Fruit fly (Drosophila melanogaster) whole organism, embryonic: ENCODE measurements around the gene CG7943.
A peak's percentile ranks its signal among the peaks of the same experiment; 100 is the strongest.

Experiments
- Adf1 ChIP-seq: fragments of 200-800 bp; sonication (Bioruptor generic); IDR thresholded peaks from 2 replicates; pipeline ENCODE4 v1.3.6; 2022; ENCODE audit warnings: missing biosample characterization, missing genetic modification characterization
- Awh ChIP-seq: fragments of 200-800 bp; sonication (Bioruptor generic); IDR thresholded peaks from 2 replicates; pipeline ENCODE4, ENCODE4 v1.3.6; 2022; ENCODE audit warnings: missing biosample characterization, missing genetic modification characterization
- Bdp1 ChIP-seq: fragments of 200-800 bp; sonication (Bioruptor generic); optimal IDR thresholded peaks from 3 replicates; lab custom pipeline; 2016; ENCODE audit warnings: missing biosample characterization, missing genetic modification characterization
- CG10979 ChIP-seq: fragments of 200-800 bp; sonication (Bioruptor generic); optimal IDR thresholded peaks from 2 replicates; lab custom pipeline; 2018; ENCODE audit warnings: missing biosample characterization, mild to moderate bottlenecking, missing genetic modification characterization, moderate library complexity
- CG11093 ChIP-seq: fragments of 200-800 bp; sonication (Bioruptor generic); IDR thresholded peaks from 3 replicates; pipeline ENCODE4 v1.3.6; 2022; ENCODE audit warnings: missing biosample characterization, missing genetic modification characterization
- CG11560 ChIP-seq: fragments of 200-800 bp; sonication (Bioruptor generic); IDR thresholded peaks from 3 replicates; pipeline ENCODE4 v1.3.6; 2022; ENCODE audit warnings: missing biosample characterization, missing genetic modification characterization
- CG13624 ChIP-seq: fragments of 200-800 bp; sonication (Bioruptor generic); optimal IDR thresholded peaks from 2 replicates; lab custom pipeline; 2016; ENCODE audit warnings: missing biosample characterization, missing genetic modification characterization
- CG13775 ChIP-seq: fragments of 200-800 bp; sonication (Bioruptor generic); optimal IDR thresholded peaks from 3 replicates; lab custom pipeline; 2017; ENCODE audit warnings: missing biosample characterization, mild to moderate bottlenecking, missing genetic modification characterization
- CG15011 ChIP-seq: fragments of 200-800 bp; sonication (Bioruptor generic); optimal IDR thresholded peaks from 3 replicates; lab custom pipeline; 2018; ENCODE audit warnings: missing biosample characterization, mild to moderate bottlenecking, missing genetic modification characterization
- CG18262 ChIP-seq: fragments of 200-800 bp; optimal IDR thresholded peaks from 3 replicates; lab custom pipeline; 2019; ENCODE audit warnings: missing biosample characterization, mild to moderate bottlenecking, missing genetic modification characterization, moderate library complexity
- CG1832 ChIP-seq: fragments of 200-800 bp; sonication (Bioruptor generic); optimal IDR thresholded peaks from 2 replicates; lab custom pipeline; 2017; ENCODE audit warnings: missing biosample characterization, mild to moderate bottlenecking, missing genetic modification characterization, inconsistent platforms
- CG2889 ChIP-seq: fragments of 200-800 bp; sonication (Bioruptor generic); IDR thresholded peaks from 3 replicates; pipeline ENCODE4 v1.3.6; 2022; ENCODE audit warnings: missing biosample characterization, missing genetic modification characterization
- CG34422 ChIP-seq: fragments of 200-800 bp; sonication (Bioruptor generic); IDR thresholded peaks from 3 replicates; pipeline ENCODE4 v1.3.6; 2022; ENCODE audit warnings: missing biosample characterization, missing genetic modification characterization
- CG4360 ChIP-seq: fragments of 200-800 bp; sonication (Bioruptor generic); IDR thresholded peaks from 2 replicates; pipeline ENCODE4 v1.3.6; 2022; ENCODE audit warnings: missing biosample characterization, missing genetic modification characterization
- CG6683 ChIP-seq: fragments of 200-800 bp; sonication (Bioruptor generic); optimal IDR thresholded peaks from 2 replicates; lab custom pipeline; 2017; ENCODE audit warnings: missing biosample characterization, mild to moderate bottlenecking, missing genetic modification characterization, missing genetic modification reagents
- CG7271 ChIP-seq: fragments of 200-800 bp; sonication (Bioruptor generic); optimal IDR thresholded peaks from 2 replicates; lab custom pipeline; 2018; ENCODE audit warnings: missing biosample characterization, mild to moderate bottlenecking, missing genetic modification characterization, moderate library complexity
- CG7987 ChIP-seq: fragments of 200-800 bp; sonication (Bioruptor generic); optimal IDR thresholded peaks from 2 replicates; lab custom pipeline; 2018; ENCODE audit warnings: missing biosample characterization, mild to moderate bottlenecking, missing genetic modification characterization, moderate library complexity
- Dad ChIP-seq: fragments of 200-800 bp; sonication (Bioruptor generic); optimal IDR thresholded peaks from 3 replicates; lab custom pipeline; 2016; ENCODE audit warnings: missing biosample characterization, missing genetic modification characterization
- Dref ChIP-seq: fragments of 200-800 bp; sonication (Bioruptor generic); IDR thresholded peaks from 2 replicates; pipeline ENCODE4 v1.3.6; 2022; ENCODE audit warnings: missing biosample characterization, missing genetic modification characterization
- ERR ChIP-seq: fragments of 200-800 bp; sonication (Bioruptor generic); optimal IDR thresholded peaks from 2 replicates; lab custom pipeline; 2016; ENCODE audit warnings: missing biosample characterization, missing genetic modification characterization
- Eip74EF ChIP-seq, 2 experiments: fragments of 200-800 bp in 1 of 2; fragments of >200 bp in 1 of 2; sonication (Bioruptor generic) in 1 of 2; optimal IDR thresholded peaks; 2 replicates each; lab custom pipeline; 2017 to 2019; ENCODE audit warnings: missing biosample characterization in 2 of 2, missing genetic modification characterization in 2 of 2, mild to moderate bottlenecking in 1 of 2, moderate library complexity in 1 of 2
- Fer1 ChIP-seq: fragments of 200-800 bp; sonication (Bioruptor generic); optimal IDR thresholded peaks from 2 replicates; lab custom pipeline; 2017; ENCODE audit warnings: missing biosample characterization, mild to moderate bottlenecking, missing genetic modification characterization
- Fer2 ChIP-seq: fragments of 200-800 bp; sonication (Bioruptor generic); optimal IDR thresholded peaks from 2 replicates; lab custom pipeline; 2018; ENCODE audit warnings: missing biosample characterization, mild to moderate bottlenecking, missing genetic modification characterization, moderate library complexity
- Fer3 ChIP-seq: fragments of 200-800 bp; sonication (Bioruptor generic); optimal IDR thresholded peaks from 2 replicates; lab custom pipeline; 2018; ENCODE audit warnings: missing biosample characterization, mild to moderate bottlenecking, missing genetic modification characterization, moderate library complexity
- GATAe ChIP-seq: fragments of 200-800 bp; sonication (Bioruptor generic); conservative IDR thresholded peaks from 2 replicates; pipeline ENCODE4 v1.3.6; 2022; ENCODE audit warnings: missing biosample characterization, missing genetic modification characterization
- HLH54F ChIP-seq: fragments of 200-800 bp; sonication (Bioruptor generic); optimal IDR thresholded peaks from 3 replicates; lab custom pipeline; 2016; ENCODE audit warnings: missing biosample characterization, missing genetic modification characterization
- Hey ChIP-seq: fragments of 200-800 bp; sonication (Bioruptor generic); optimal IDR thresholded peaks from 3 replicates; lab custom pipeline; 2018; ENCODE audit warnings: missing biosample characterization, mild to moderate bottlenecking, missing genetic modification characterization
- Hr78 ChIP-seq, 2 experiments: fragments of 200-800 bp in 1 of 2; fragments of >200 bp in 1 of 2; sonication (Bioruptor generic) in 1 of 2; optimal IDR thresholded peaks; 2 replicates each; lab custom pipeline; 2017 to 2019; ENCODE audit warnings: missing biosample characterization in 2 of 2, missing genetic modification characterization in 2 of 2, mild to moderate bottlenecking in 1 of 2, moderate library complexity in 1 of 2
- Lim3 ChIP-seq: fragments of 200-800 bp; sonication (Bioruptor generic); IDR thresholded peaks from 2 replicates; pipeline ENCODE4 v1.3.6; 2022; ENCODE audit warnings: missing biosample characterization, missing genetic modification characterization
- NFAT ChIP-seq: fragments of 200-800 bp; sonication (Bioruptor generic); IDR thresholded peaks from 2 replicates; pipeline ENCODE4 v1.3.6; 2022; ENCODE audit warnings: missing biosample characterization, missing genetic modification characterization
- Opbp ChIP-seq: fragments of 200-800 bp; sonication (Bioruptor generic); IDR thresholded peaks from 3 replicates; pipeline ENCODE4 v1.3.6; 2022; ENCODE audit warnings: missing biosample characterization, missing genetic modification characterization; ENCODE audit not compliant: partially characterized antibody
- Six4 ChIP-seq: fragments of 200-800 bp; sonication (Bioruptor generic); optimal IDR thresholded peaks from 2 replicates; lab custom pipeline; 2016; ENCODE audit warnings: missing biosample characterization, missing genetic modification characterization
- aop ChIP-seq: fragments of 200-800 bp; sonication (Bioruptor generic); IDR thresholded peaks from 2 replicates; pipeline ENCODE4 v1.3.6; 2022; ENCODE audit warnings: missing biosample characterization, missing genetic modification characterization
- ap ChIP-seq: fragments of 200-800 bp; sonication (Bioruptor generic); IDR thresholded peaks from 2 replicates; pipeline ENCODE4 v1.3.6; 2022; ENCODE audit warnings: missing biosample characterization, missing genetic modification characterization
- ase ChIP-seq: fragments of 200-800 bp; sonication (Bioruptor generic); IDR thresholded peaks from 3 replicates; pipeline ENCODE4 v1.3.6; 2022; ENCODE audit warnings: missing biosample characterization, missing genetic modification characterization
- bowl ChIP-seq: fragments of 200-800 bp; sonication (Bioruptor generic); IDR thresholded peaks from 2 replicates; pipeline ENCODE4 v1.3.6; 2022; ENCODE audit warnings: missing biosample characterization, missing genetic modification characterization
- cas ChIP-seq: fragments of 200-800 bp; sonication (Bioruptor generic); IDR thresholded peaks from 2 replicates; pipeline ENCODE4 v1.3.6; 2022; ENCODE audit warnings: missing biosample characterization, missing genetic modification characterization
- dan ChIP-seq: fragments of 200-800 bp; sonication (Bioruptor generic); IDR thresholded peaks from 2 replicates; pipeline ENCODE4 v1.3.6; 2022; ENCODE audit warnings: missing biosample characterization, missing genetic modification characterization
- dpn ChIP-seq, 2 experiments: fragments of 200-800 bp; sonication (Bioruptor generic); optimal IDR thresholded peaks; 3 replicates each; lab custom pipeline; 2016; ENCODE audit warnings: missing biosample characterization in 2 of 2, missing genetic modification characterization in 2 of 2
- eyg ChIP-seq: fragments of 200-800 bp; sonication (Bioruptor generic); optimal IDR thresholded peaks from 3 replicates; lab custom pipeline; 2016; ENCODE audit warnings: missing biosample characterization, missing genetic modification characterization
- gce ChIP-seq: fragments of 200-800 bp; sonication (Bioruptor generic); IDR thresholded peaks from 3 replicates; pipeline ENCODE4 v1.3.6; 2022; ENCODE audit warnings: missing biosample characterization, missing genetic modification characterization
- ken ChIP-seq: fragments of 200-800 bp; sonication (Bioruptor generic); IDR thresholded peaks from 3 replicates; pipeline ENCODE4 v1.3.6; 2022; ENCODE audit warnings: missing biosample characterization, missing genetic modification characterization
- mirr ChIP-seq: fragments of 200-800 bp; sonication (Bioruptor generic); optimal IDR thresholded peaks from 3 replicates; lab custom pipeline; 2018; ENCODE audit warnings: missing biosample characterization, mild to moderate bottlenecking, missing genetic modification characterization
- schlank ChIP-seq: fragments of 200-800 bp; sonication (Bioruptor generic); optimal IDR thresholded peaks from 2 replicates; lab custom pipeline; 2018; ENCODE audit warnings: missing biosample characterization, mild to moderate bottlenecking, missing genetic modification characterization
- scrt ChIP-seq: fragments of 200-800 bp; sonication (Bioruptor generic); optimal IDR thresholded peaks from 2 replicates; lab custom pipeline; 2018; ENCODE audit warnings: missing biosample characterization, mild to moderate bottlenecking, missing genetic modification characterization, moderate library complexity
- sens-2 ChIP-seq: fragments of 200-800 bp; sonication (Bioruptor generic); IDR thresholded peaks from 2 replicates; pipeline ENCODE4 v1.3.6; 2022; ENCODE audit warnings: missing biosample characterization, missing genetic modification characterization
- sr ChIP-seq: fragments of 200-800 bp; sonication (Bioruptor generic); IDR thresholded peaks from 3 replicates; pipeline ENCODE4 v1.3.6; 2022; ENCODE audit warnings: missing biosample characterization, missing genetic modification characterization
- stc ChIP-seq: fragments of 200-800 bp; sonication (Bioruptor generic); IDR thresholded peaks from 2 replicates; pipeline ENCODE4 v1.3.6; 2022; ENCODE audit warnings: missing biosample characterization, missing genetic modification characterization
- tup ChIP-seq: fragments of 200-800 bp; sonication (Bioruptor generic); optimal IDR thresholded peaks from 2 replicates; lab custom pipeline; 2016; ENCODE audit warnings: missing biosample characterization, mild to moderate bottlenecking, missing genetic modification characterization, moderate library complexity
- wor ChIP-seq: fragments of 200-800 bp; sonication (Bioruptor generic); IDR thresholded peaks from 2 replicates; pipeline ENCODE4 v1.3.6; 2022; ENCODE audit warnings: missing biosample characterization, missing genetic modification characterization

CG7943 gene

DNA sequence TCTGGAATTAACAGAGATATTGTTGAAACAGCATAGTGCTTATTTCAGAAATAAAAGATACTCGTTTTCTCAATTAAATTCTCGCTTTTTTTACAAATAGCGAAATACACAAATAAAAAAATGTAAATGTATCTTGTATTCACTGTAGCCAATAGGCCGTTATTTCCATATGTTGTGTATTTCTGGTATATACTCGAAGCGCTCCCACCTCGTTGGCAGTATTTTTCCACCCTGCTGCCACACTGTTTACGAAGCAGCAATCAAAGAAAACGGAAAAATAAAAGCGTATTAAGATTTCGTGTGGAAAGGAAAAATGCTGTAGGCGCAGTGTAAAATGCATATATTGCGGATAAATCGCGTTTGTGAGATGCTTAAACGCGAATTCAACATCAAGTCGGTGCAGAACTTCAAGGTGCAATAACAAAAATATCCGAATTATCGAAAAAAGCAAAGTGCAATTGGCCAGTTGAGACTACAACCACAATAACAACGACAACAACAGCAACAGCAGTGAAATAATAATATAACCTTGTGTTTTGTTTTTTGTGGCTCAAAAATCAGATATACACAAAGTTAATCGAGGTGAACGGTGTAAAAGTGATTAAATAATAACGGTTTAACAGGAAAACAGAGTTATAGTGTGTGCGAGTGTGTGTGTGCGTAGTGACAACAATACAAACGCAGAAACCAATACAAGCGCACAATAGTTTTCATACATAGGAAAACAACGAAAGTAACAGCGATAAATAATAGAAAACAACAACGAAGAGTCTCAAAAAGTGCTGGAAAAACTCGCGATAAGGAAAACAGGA, 12.0 kb downstream of the CG7943 start, which contains the start of gene sima (continued):
- TF ChIP-seq wor (GFP tag; lab: Robert Waterston, UW) (no peak), CG34422 (GFP tag; lab: Robert Waterston, UW) (peak; percentile 12; the same call in 1 of the 3 replicates), GATAe (no peak), Eip74EF (GFP tag; optimal IDR thresholded peaks at IDR 0.05; lab: Kevin White, UChicago) (peak in 1 of 2 experiments; percentile 6), CG7271 (tag; lab: Kevin White, UChicago) (peak; percentile 14), Adf1 (GFP tag; lab: Robert Waterston, UW) (peak; percentile 24; the same call in 1 of the 2 replicates), bowl (GFP tag; lab: Robert Waterston, UW) (no peak), Dref (GFP tag; lab: Robert Waterston, UW) (no peak), CG18262 (tag; lab: Kevin White, UChicago) (peak; percentile 23), HLH54F (GFP tag; lab: Kevin White, UChicago) (peak; percentile 32), aop (no peak), Opbp (GFP tag; lab: Robert Waterston, UW) (no peak), schlank (tag; lab: Kevin White, UChicago) (no peak), Fer1 (GFP tag; lab: Kevin White, UChicago) (peak; percentile 21), eyg (GFP tag; lab: Kevin White, UChicago) (peak; percentile 35), stc (GFP tag; lab: Robert Waterston, UW) (0 out of 2 replicates have a peak, but pooled peaks have one; percentile 17), CG11560 (tag; lab: Robert Waterston, UW) (no peak), ase (GFP tag; lab: Robert Waterston, UW) (no peak), CG10979 (tag; lab: Kevin White, UChicago) (peak; percentile 15), CG6683 (GFP tag; lab: Kevin White, UChicago) (no peak), CG11093 (GFP tag; lab: Robert Waterston, UW) (no peak), gce (GFP tag; lab: Robert Waterston, UW) (no peak), Six4 (no peak), CG1832 (GFP tag; lab: Kevin White, UChicago) (no peak), CG13624 (GFP tag; lab: Kevin White, UChicago) (peak; percentile 58), Hey (tag; lab: Kevin White, UChicago) (no peak), ken (GFP tag; lab: Robert Waterston, UW) (no peak), ap (GFP tag; lab: Robert Waterston, UW) (no peak), NFAT (no peak), sens-2 (no peak), CG15011 (GFP tag; lab: Kevin White, UChicago) (no peak), CG13775 (GFP tag; lab: Kevin White, UChicago) (no peak), Lim3 (GFP tag; lab: Robert Waterston, UW) (no peak), Dad (GFP tag; lab: Kevin White, UChicago) (peak; percentile 14), CG4360 (GFP tag; lab: Robert Waterston, UW) (no peak; the same call in 1 of the 2 replicates), CG2889 (no peak), tup (GFP tag; lab: Kevin White, UChicago) (no peak), Fer3 (tag; lab: Kevin White, UChicago) (peak; percentile 12), ERR (GFP tag; lab: Kevin White, UChicago) (peak; percentile 34), cas (GFP tag; lab: Robert Waterston, UW) (peak; percentile 17; the same call in 1 of the 2 replicates), Awh (no peak), mirr (no peak), Bdp1 (GFP tag; lab: Kevin White, UChicago) (no peak), scrt (peak; percentile 5), CG7987 (GFP tag; lab: Kevin White, UChicago) (no peak), Hr78 (GFP tag; optimal IDR thresholded peaks at IDR 0.05; lab: Kevin White, UChicago) (no peak), Fer2 (tag; lab: Kevin White, UChicago) (no peak), dpn (GFP tag; optimal IDR thresholded peaks at IDR 0.05; lab: Kevin White, UChicago) (peak; percentile 29 to 53), sr (no peak), dan (GFP tag; lab: Robert Waterston, UW) (no peak)
